Fruit fly (Drosophila melanogaster): ENCODE results near the gene CG1146.
A peak's percentile ranks its signal among the peaks of the same experiment; 100 is the strongest.

CG1146 gene

dm6 chr3L:2466411-2467015, 22.1 kb upstream of the CG1146 start (continued):
- peak; percentile 68 for TF ChIP-seq unc-4 (GFP tag; IDR thresholded peaks at IDR 0.05; ENCODE audit: partially characterized antibody)
- peak; percentile 38 for TF ChIP-seq da (GFP tag; optimal IDR thresholded peaks at IDR 0.05)
- TF ChIP-seq CG3995 (GFP tag; optimal IDR thresholded peaks at IDR 0.05), result peak; percentile 26
- TF ChIP-seq Scr (GFP tag; IDR thresholded peaks at IDR 0.05; ENCODE audit: partially characterized antibody), result peak; percentile 58; the same call in 1 of the 2 replicates
- no peak for TF ChIP-seq ATbp (GFP tag; optimal IDR thresholded peaks at IDR 0.05)
- TF ChIP-seq CG7963 (GFP tag; IDR thresholded peaks at IDR 0.05; ENCODE audit: partially characterized antibody), result no peak
- 0 out of 2 replicates have a peak, but pooled peaks have one; percentile 8 for TF ChIP-seq chm (GFP tag; IDR thresholded peaks at IDR 0.05)
- TF ChIP-seq phol (tag; optimal IDR thresholded peaks at IDR 0.05), result peak; percentile 27
- peak; percentile 81 for TF ChIP-seq CG10267 (tag; optimal IDR thresholded peaks at IDR 0.05)
- TF ChIP-seq ato (GFP tag; IDR thresholded peaks at IDR 0.05; ENCODE audit: partially characterized antibody), result 0 out of 2 replicates have a peak, but pooled peaks have one; percentile 25
- no peak for TF ChIP-seq CG18011 (GFP tag; optimal IDR thresholded peaks at IDR 0.05)
- no peak for TF ChIP-seq pb (GFP tag; optimal IDR thresholded peaks at IDR 0.05)
- peak; percentile 25; the same call in 1 of the 2 replicates for TF ChIP-seq wdn (GFP tag; IDR thresholded peaks at IDR 0.05)
- TF ChIP-seq CG16815 (GFP tag; optimal IDR thresholded peaks at IDR 0.05), result no peak
- peak; percentile 24 for TF ChIP-seq kni (GFP tag; optimal IDR thresholded peaks at IDR 0.05)
- TF ChIP-seq bbx (GFP tag; IDR thresholded peaks at IDR 0.05; ENCODE audit: partially characterized antibody), result peak; percentile 51
- peak; percentile 54 for TF ChIP-seq CG3847 (GFP tag; IDR thresholded peaks at IDR 0.05)
- peak; percentile 4 for TF ChIP-seq Kr (GFP tag; optimal IDR thresholded peaks at IDR 0.05)
- peak; percentile 13; the same call in 1 of the 3 replicates for TF ChIP-seq tgo (GFP tag; IDR thresholded peaks at IDR 0.05)
- TF ChIP-seq ERR (GFP tag; optimal IDR thresholded peaks at IDR 0.05), result peak; percentile 53
- TF ChIP-seq MTF-1 (GFP tag; optimal IDR thresholded peaks at IDR 0.05; ENCODE audit: borderline replicate concordance), result peak; percentile 16
- no peak for TF ChIP-seq CG32767 (GFP tag; IDR thresholded peaks at IDR 0.05)
- peak; percentile 60 for TF ChIP-seq E2f1 (GFP tag; IDR thresholded peaks at IDR 0.05)
- TF ChIP-seq jigr1 (GFP tag; IDR thresholded peaks at IDR 0.05), result no peak
- peak; percentile 80 for TF ChIP-seq CG31365 (tag; optimal IDR thresholded peaks at IDR 0.05)
- peak; percentile 75; the same call in 2 of the 3 replicates for TF ChIP-seq so (GFP tag; IDR thresholded peaks at IDR 0.05)
- no peak for TF ChIP-seq danr (GFP tag; IDR thresholded peaks at IDR 0.05)
- peak; percentile 85 for TF ChIP-seq CG13287 (GFP tag; IDR thresholded peaks at IDR 0.05; ENCODE audit: partially characterized antibody)
- peak; percentile 80 for TF ChIP-seq CG34376 (GFP tag; optimal IDR thresholded peaks at IDR 0.05)
- TF ChIP-seq CG17912 (GFP tag; optimal IDR thresholded peaks at IDR 0.05), result peak; percentile 82
- peak; percentile 77 for TF ChIP-seq CG8924 (tag; optimal IDR thresholded peaks at IDR 0.05)
- TF ChIP-seq hbn (GFP tag; IDR thresholded peaks at IDR 0.05; ENCODE audit: partially characterized antibody), result peak; percentile 67
- no peak for TF ChIP-seq Camta (GFP tag; optimal IDR thresholded peaks at IDR 0.05)
- TF ChIP-seq schlank (tag; optimal IDR thresholded peaks at IDR 0.05), result no peak
- TF ChIP-seq CG13894 (tag; optimal IDR thresholded peaks at IDR 0.05), result peak; percentile 76
- 0 out of 2 replicates have a peak, but pooled peaks have one; percentile 13 for TF ChIP-seq CG11696 (GFP tag; IDR thresholded peaks at IDR 0.05)
- peak; percentile 29 for TF ChIP-seq Blimp-1 (GFP tag; optimal IDR thresholded peaks at IDR 0.05)
- peak; percentile 54 for TF ChIP-seq hkb (optimal IDR thresholded peaks at IDR 0.05)
- TF ChIP-seq hkb (GFP tag; IDR thresholded peaks at IDR 0.05), result peak; percentile 67
- peak; percentile 6 for TF ChIP-seq HLH54F (GFP tag; optimal IDR thresholded peaks at IDR 0.05)
- no peak for TF ChIP-seq CG11560 (tag; IDR thresholded peaks at IDR 0.05)
- peak; percentile 30; the same call in 1 of the 3 replicates for TF ChIP-seq CG16813 (GFP tag; IDR thresholded peaks at IDR 0.05; ENCODE audit: partially characterized antibody)
- peak; percentile 65; the same call in 1 of the 2 replicates for TF ChIP-seq CG32532 (GFP tag; IDR thresholded peaks at IDR 0.05)
- TF ChIP-seq CG12391 (tag; optimal IDR thresholded peaks at IDR 0.05), result peak; percentile 56
- no peak for TF ChIP-seq CG15479 (GFP tag; optimal IDR thresholded peaks at IDR 0.05)
- TF ChIP-seq Eip74EF (GFP tag; optimal IDR thresholded peaks at IDR 0.05), result peak in 1 of 2 experiments; percentile 35
- peak in 1 of 2 experiments; percentile 66 for TF ChIP-seq Pdp1 (GFP tag; optimal IDR thresholded peaks at IDR 0.05)
- peak; percentile 62 for TF ChIP-seq Dref (GFP tag; IDR thresholded peaks at IDR 0.05)
